Fruit fly (Drosophila melanogaster) whole organism, embryonic: ENCODE results near the gene DIP-alpha.

Experiments
- ATbp ChIP-seq: fragments of 200-800 bp; sonication (Bioruptor generic); optimal IDR thresholded peaks from 2 replicates; lab custom pipeline; 2017; ENCODE audit warnings: missing biosample characterization, mild to moderate bottlenecking, missing genetic modification characterization, missing genetic modification reagents
- Adf1 ChIP-seq: fragments of 200-800 bp; sonication (Bioruptor generic); IDR thresholded peaks from 2 replicates; pipeline ENCODE4 v1.3.6; 2022; ENCODE audit warnings: missing biosample characterization, missing genetic modification characterization
- Asciz ChIP-seq: fragments of 200-800 bp; sonication (Bioruptor generic); optimal IDR thresholded peaks from 2 replicates; lab custom pipeline; 2017; ENCODE audit warnings: missing biosample characterization, mild to moderate bottlenecking, missing genetic modification characterization, missing genetic modification reagents
- Atf3 ChIP-seq: fragments of 200-800 bp; sonication (Bioruptor generic); optimal IDR thresholded peaks from 3 replicates; lab custom pipeline; 2016; ENCODE audit warnings: missing biosample characterization, missing genetic modification characterization
- BEAF-32 ChIP-seq: fragments of 200-800 bp; sonication (Bioruptor generic); optimal IDR thresholded peaks from 3 replicates; lab custom pipeline; 2017; ENCODE audit warnings: missing biosample characterization, missing genetic modification characterization, mild to moderate bottlenecking, moderate library complexity, missing genetic modification reagents
- Bgb ChIP-seq: fragments of 200-800 bp; sonication (Bioruptor generic); IDR thresholded peaks from 2 replicates; pipeline ENCODE4 v1.3.6; 2022; ENCODE audit warnings: missing biosample characterization, missing genetic modification characterization; ENCODE audit not compliant: partially characterized antibody
- CG10274 ChIP-seq: fragments of 200-800 bp; sonication (Bioruptor generic); optimal IDR thresholded peaks from 3 replicates; lab custom pipeline; 2017; ENCODE audit warnings: missing biosample characterization, mild to moderate bottlenecking, missing genetic modification characterization
- CG10431 ChIP-seq: fragments of 200-800 bp; sonication (Bioruptor generic); optimal IDR thresholded peaks from 3 replicates; lab custom pipeline; 2018; ENCODE audit warnings: missing biosample characterization, mild to moderate bottlenecking, missing genetic modification characterization
- CG12104 ChIP-seq: fragments of 200-800 bp; sonication (Bioruptor generic); optimal IDR thresholded peaks from 3 replicates; lab custom pipeline; 2016; ENCODE audit warnings: missing biosample characterization, missing genetic modification characterization
- CG12236 ChIP-seq: fragments of 200-800 bp; sonication (Bioruptor generic); optimal IDR thresholded peaks from 2 replicates; lab custom pipeline; 2016; ENCODE audit warnings: missing biosample characterization, missing genetic modification characterization
- CG15479 ChIP-seq: fragments of 200-800 bp; sonication (Bioruptor generic); optimal IDR thresholded peaks from 3 replicates; lab custom pipeline; 2019; ENCODE audit warnings: missing biosample characterization, mild to moderate bottlenecking, missing genetic modification characterization, moderate library complexity
- CG15601 ChIP-seq: fragments of 200-800 bp; sonication (Bioruptor generic); optimal IDR thresholded peaks from 3 replicates; lab custom pipeline; 2019; ENCODE audit warnings: missing biosample characterization, mild to moderate bottlenecking, missing genetic modification characterization, moderate library complexity
- CG16779 ChIP-seq: fragments of 200-800 bp; sonication (Bioruptor generic); IDR thresholded peaks from 2 replicates; pipeline ENCODE4 v1.3.6; 2022; ENCODE audit warnings: missing biosample characterization, missing genetic modification characterization
- CG1792 ChIP-seq: fragments of 200-800 bp; sonication (Bioruptor generic); optimal IDR thresholded peaks from 2 replicates; lab custom pipeline; 2016; ENCODE audit warnings: missing biosample characterization, missing genetic modification characterization
- CG2712 ChIP-seq: fragments of 200-800 bp; optimal IDR thresholded peaks from 3 replicates; lab custom pipeline; 2019; ENCODE audit warnings: missing biosample characterization, mild to moderate bottlenecking, missing genetic modification characterization, moderate library complexity
- CG4360 ChIP-seq: fragments of 200-800 bp; sonication (Bioruptor generic); IDR thresholded peaks from 2 replicates; pipeline ENCODE4 v1.3.6; 2022; ENCODE audit warnings: missing biosample characterization, missing genetic modification characterization
- CG6683 ChIP-seq: fragments of 200-800 bp; sonication (Bioruptor generic); optimal IDR thresholded peaks from 2 replicates; lab custom pipeline; 2017; ENCODE audit warnings: missing biosample characterization, mild to moderate bottlenecking, missing genetic modification characterization, missing genetic modification reagents
- CG7839 ChIP-seq: fragments of 200-800 bp; sonication (Bioruptor generic); optimal IDR thresholded peaks from 3 replicates; lab custom pipeline; 2018; ENCODE audit warnings: missing biosample characterization, mild to moderate bottlenecking, missing genetic modification characterization, moderate library complexity
- CG7987 ChIP-seq: fragments of 200-800 bp; sonication (Bioruptor generic); optimal IDR thresholded peaks from 2 replicates; lab custom pipeline; 2018; ENCODE audit warnings: missing biosample characterization, mild to moderate bottlenecking, missing genetic modification characterization, moderate library complexity
- Dip2 ChIP-seq: fragments of 200-800 bp; sonication (Bioruptor generic); IDR thresholded peaks from 2 replicates; pipeline ENCODE4 v1.3.6; 2022; ENCODE audit warnings: missing biosample characterization, missing genetic modification characterization
- Hand ChIP-seq: fragments of 200-800 bp; sonication (Bioruptor generic); optimal IDR thresholded peaks from 2 replicates; lab custom pipeline; 2017; ENCODE audit warnings: mild to moderate bottlenecking, missing biosample characterization, missing genetic modification reagents, missing genetic modification characterization
- Hmx ChIP-seq: fragments of 200-800 bp; sonication (Bioruptor generic); optimal IDR thresholded peaks from 2 replicates; lab custom pipeline; 2016; ENCODE audit warnings: missing biosample characterization, missing genetic modification characterization
- Lhr ChIP-seq: fragments of 200-800 bp; sonication (Bioruptor generic); optimal IDR thresholded peaks from 3 replicates; lab custom pipeline; 2017; ENCODE audit warnings: mild to moderate bottlenecking, missing biosample characterization, missing genetic modification reagents, missing genetic modification characterization
- NC2α ChIP-seq: fragments of 200-800 bp; sonication (Bioruptor generic); optimal IDR thresholded peaks from 2 replicates; lab custom pipeline; 2016; ENCODE audit warnings: missing biosample characterization, missing genetic modification characterization
- Neu2 ChIP-seq: fragments of 200-800 bp; sonication (Bioruptor generic); optimal IDR thresholded peaks from 3 replicates; lab custom pipeline; 2016; ENCODE audit warnings: missing biosample characterization, missing genetic modification characterization, borderline replicate concordance
- Poxn ChIP-seq: fragments of 200-800 bp; sonication (Bioruptor generic); IDR thresholded peaks from 2 replicates; pipeline ENCODE4 v1.3.6; 2022; ENCODE audit warnings: missing biosample characterization, missing genetic modification characterization
- ato ChIP-seq: fragments of 200-800 bp; sonication (Bioruptor generic); IDR thresholded peaks from 2 replicates; pipeline ENCODE4 v1.3.6; 2022; ENCODE audit warnings: missing biosample characterization, missing genetic modification characterization; ENCODE audit not compliant: partially characterized antibody
- bigmax ChIP-seq: fragments of 200-800 bp; sonication (Bioruptor generic); optimal IDR thresholded peaks from 2 replicates; lab custom pipeline; 2018; ENCODE audit warnings: missing biosample characterization, mild to moderate bottlenecking, missing genetic modification characterization
- chif ChIP-seq, 2 experiments: fragments of 200-800 bp; sonication (Bioruptor generic); optimal IDR thresholded peaks; 3 replicates each; lab custom pipeline; 2016; ENCODE audit warnings: missing biosample characterization in 2 of 2, missing genetic modification characterization in 2 of 2
- chn ChIP-seq: fragments of 200-800 bp; sonication (Bioruptor generic); optimal IDR thresholded peaks from 2 replicates; lab custom pipeline; 2016; ENCODE audit warnings: missing biosample characterization, missing genetic modification characterization
- crc ChIP-seq: fragments of 200-800 bp; sonication (Bioruptor generic); optimal IDR thresholded peaks from 2 replicates; lab custom pipeline; 2016; ENCODE audit warnings: missing biosample characterization, missing genetic modification characterization
- croc ChIP-seq: fragments of 200-800 bp; sonication (Bioruptor generic); conservative IDR thresholded peaks from 3 replicates; pipeline ENCODE4 v1.3.6; 2022; ENCODE audit warnings: missing biosample characterization, missing genetic modification characterization
- dan ChIP-seq: fragments of 200-800 bp; sonication (Bioruptor generic); IDR thresholded peaks from 2 replicates; pipeline ENCODE4 v1.3.6; 2022; ENCODE audit warnings: missing biosample characterization, missing genetic modification characterization
- dmrt11E ChIP-seq: fragments of 200-800 bp; sonication (Bioruptor generic); optimal IDR thresholded peaks from 3 replicates; lab custom pipeline; 2018; ENCODE audit warnings: missing biosample characterization, mild to moderate bottlenecking, missing genetic modification characterization, moderate library complexity
- en ChIP-seq: fragments of 200-800 bp; sonication (Bioruptor generic); optimal IDR thresholded peaks from 2 replicates; lab custom pipeline; 2016; ENCODE audit warnings: missing biosample characterization, missing genetic modification characterization
- ewg ChIP-seq: fragments of 200-800 bp; sonication (Bioruptor generic); optimal IDR thresholded peaks from 3 replicates; lab custom pipeline; 2017; ENCODE audit warnings: mild to moderate bottlenecking, missing biosample characterization, missing genetic modification reagents, missing genetic modification characterization
- fd96Cb ChIP-seq: fragments of 200-800 bp; sonication (Bioruptor generic); optimal IDR thresholded peaks from 2 replicates; lab custom pipeline; 2018; ENCODE audit warnings: missing biosample characterization, mild to moderate bottlenecking, missing genetic modification characterization, moderate library complexity
- grn ChIP-seq: fragments of 200-800 bp; sonication (Bioruptor generic); optimal IDR thresholded peaks from 3 replicates; lab custom pipeline; 2017; ENCODE audit warnings: missing biosample characterization, missing genetic modification characterization
- gsb-n ChIP-seq: fragments of 200-800 bp; sonication (Bioruptor generic); optimal IDR thresholded peaks from 3 replicates; lab custom pipeline; 2018; ENCODE audit warnings: missing biosample characterization, mild to moderate bottlenecking, missing genetic modification characterization
- h ChIP-seq: fragments of >200 bp; optimal IDR thresholded peaks from 2 replicates; lab custom pipeline; 2017
- lilli ChIP-seq: fragments of 200-800 bp; sonication (Bioruptor generic); optimal IDR thresholded peaks from 3 replicates; lab custom pipeline; 2016; ENCODE audit warnings: missing biosample characterization, missing genetic modification characterization
- maf-S ChIP-seq: fragments of 200-800 bp; sonication (Bioruptor generic); optimal IDR thresholded peaks from 2 replicates; lab custom pipeline; 2016; ENCODE audit warnings: missing biosample characterization, missing genetic modification characterization
- pum ChIP-seq: fragments of 200-800 bp; sonication (Bioruptor generic); optimal IDR thresholded peaks from 2 replicates; lab custom pipeline; 2016; ENCODE audit warnings: missing biosample characterization, missing genetic modification characterization
- sens-2 ChIP-seq: fragments of 200-800 bp; sonication (Bioruptor generic); IDR thresholded peaks from 2 replicates; pipeline ENCODE4 v1.3.6; 2022; ENCODE audit warnings: missing biosample characterization, missing genetic modification characterization
- slbo ChIP-seq: fragments of 200-800 bp; sonication (Bioruptor generic); IDR thresholded peaks from 2 replicates; pipeline ENCODE4 v1.3.6; 2022; ENCODE audit warnings: missing biosample characterization, missing genetic modification characterization
- sug ChIP-seq: fragments of 200-800 bp; optimal IDR thresholded peaks from 2 replicates; lab custom pipeline; 2019; ENCODE audit warnings: missing biosample characterization, mild to moderate bottlenecking, missing genetic modification characterization, moderate library complexity
- tap ChIP-seq: fragments of 200-800 bp; optimal IDR thresholded peaks from 3 replicates; lab custom pipeline; 2019; ENCODE audit warnings: missing biosample characterization, mild to moderate bottlenecking, missing genetic modification characterization, moderate library complexity
- zen ChIP-seq: fragments of 200-800 bp; sonication (Bioruptor generic); optimal IDR thresholded peaks from 3 replicates; lab custom pipeline; 2018; ENCODE audit warnings: missing biosample characterization, mild to moderate bottlenecking, missing genetic modification characterization, moderate library complexity

The DIP-alpha gene

dm6 chrX:3482119-3483014, 89.1 kb downstream of the DIP-alpha start, which contains the start of the genes CG10804 and CG10802 (continued):
- TF ChIP-seq fd96Cb (peak; percentile 60), CG7839 (tag; lab: Kevin White, UChicago) (no peak), CG15479 (peak; percentile 80), dmrt11E (peak; percentile 64), tap (tag; lab: Kevin White, UChicago) (no peak), CG16779 (no peak), NC2α (GFP tag; lab: Kevin White, UChicago) (no peak), BEAF-32 (GFP tag; lab: Kevin White, UChicago) (peak; percentile 85), Asciz (no peak), gsb-n (tag; lab: Kevin White, UChicago) (no peak), Poxn (peak; percentile 53; the same call in 1 of the 2 replicates), ewg (peak; percentile 79), CG12104 (GFP tag; lab: Kevin White, UChicago) (peak; percentile 37), bigmax (GFP tag; lab: Kevin White, UChicago) (no peak), Neu2 (GFP tag; lab: Kevin White, UChicago) (no peak), Lhr (GFP tag; lab: Kevin White, UChicago) (peak; percentile 69), sens-2 (GFP tag; lab: Robert Waterston, UW) (peak; percentile 51; the same call in 1 of the 2 replicates), CG12236 (GFP tag; lab: Kevin White, UChicago) (peak; percentile 61), Adf1 (GFP tag; lab: Robert Waterston, UW) (0 out of 2 replicates have a peak, but pooled peaks have one; percentile 36), pum (GFP tag; lab: Kevin White, UChicago) (peak; percentile 79), chn (peak; percentile 83), slbo (GFP tag; lab: Robert Waterston, UW) (peak; percentile 90), ato (GFP tag; lab: Robert Waterston, UW) (no peak), chif (GFP tag; optimal IDR thresholded peaks at IDR 0.05; lab: Kevin White, UChicago) (peak; percentile 69 to 80), grn (GFP tag; lab: Kevin White, UChicago) (no peak), maf-S (peak; percentile 66), croc (GFP tag; lab: Robert Waterston, UW) (peak; percentile 63), zen (tag; lab: Kevin White, UChicago) (peak; percentile 79), crc (GFP tag; lab: Kevin White, UChicago) (peak; percentile 26), en (GFP tag; lab: Kevin White, UChicago) (peak; percentile 34), sug (tag; lab: Kevin White, UChicago) (peak; percentile 60), CG2712 (tag; lab: Kevin White, UChicago) (peak; percentile 75), Dip2 (GFP tag; lab: Robert Waterston, UW) (no peak), CG4360 (GFP tag; lab: Robert Waterston, UW) (no peak), CG15601 (peak; percentile 69), Bgb (peak; percentile 62), CG6683 (no peak), CG7987 (GFP tag; lab: Kevin White, UChicago) (peak; percentile 14), h (lab: Kevin White, UChicago) (no peak), CG10431 (GFP tag; lab: Kevin White, UChicago) (no peak), Atf3 (GFP tag; lab: Kevin White, UChicago) (peak; percentile 55), CG1792 (GFP tag; lab: Kevin White, UChicago) (peak; percentile 69), CG10274 (GFP tag; lab: Kevin White, UChicago) (peak; percentile 9), Hmx (peak; percentile 19), dan (peak; percentile 30; the same call in 1 of the 2 replicates), lilli (GFP tag; lab: Kevin White, UChicago) (peak; percentile 90), ATbp (GFP tag; lab: Kevin White, UChicago) (no peak), Hand (GFP tag; lab: Kevin White, UChicago) (no peak)
